Worm (Caenorhabditis elegans) whole organism, L4/young adult: ENCODE data around the gene srxa-4.

Experiments used
- W03F9.2 ChIP-seq: fragments of 150-350 bp; optimal IDR thresholded peaks from 2 replicates; lab custom pipeline; 2014; ENCODE audit warnings: missing biosample characterization, missing genetic modification characterization
- dao-5 ChIP-seq: sonication (generic microtip); optimal IDR thresholded peaks from 2 replicates; lab custom pipeline; 2016; ENCODE audit warnings: missing genotype, missing genetic modification characterization, moderate library complexity, missing compliant biosample characterization
- him-1 ChIP-seq: sonication (generic microtip); optimal IDR thresholded peaks from 2 replicates; lab custom pipeline; 2016; ENCODE audit warnings: missing genotype, missing genetic modification reagents, missing genetic modification characterization, missing compliant biosample characterization

DNA sequence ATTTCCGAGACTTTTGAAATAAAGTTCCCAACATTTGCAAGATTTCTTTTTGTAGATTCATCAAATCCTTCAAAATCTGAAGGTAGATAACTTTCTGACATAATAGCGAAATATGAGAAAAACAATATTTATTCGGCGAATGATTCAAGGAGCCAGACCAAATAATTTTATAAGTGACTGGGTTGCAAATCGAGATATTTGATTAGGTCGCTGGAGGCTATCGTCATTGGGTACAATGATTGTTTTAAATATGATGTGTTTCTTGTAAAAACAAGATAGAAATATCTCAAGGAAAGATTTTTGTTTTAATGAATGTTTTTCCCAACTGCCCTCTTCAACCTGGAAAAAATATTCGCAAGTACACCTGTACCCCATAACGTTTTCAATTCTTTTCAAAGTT is 8.6 kb downstream of the srxa-4 start, which contains the start of gene srw-69:
- TF ChIP-seq dao-5 (tag; lab: Kevin White, UChicago) (no peak), him-1 (no peak), W03F9.2 (tag; lab: Kevin White, UChicago) (no peak)
